Worm (Caenorhabditis elegans) whole organism, mixed stage, embryonic: ENCODE measurements around the gene C43H6.6.

Experiments
- ceh-39 ChIP-seq: fragments of 150-350 bp; optimal IDR thresholded peaks from 2 replicates; lab custom pipeline; 2014; ENCODE audit warnings: missing biosample characterization, missing genetic modification characterization
- elt-1 ChIP-seq: sonication (generic microtip); optimal IDR thresholded peaks from 2 replicates; lab custom pipeline; 2017; ENCODE audit warnings: missing genetic modification characterization, mild to moderate bottlenecking, missing compliant biosample characterization, antibody characterized with exemption, moderate library complexity, borderline replicate concordance; ENCODE audit not compliant: insufficient read depth
- zip-8 ChIP-seq: fragments of 150-350 bp; optimal IDR thresholded peaks from 2 replicates; lab custom pipeline; 2014; ENCODE audit warnings: missing biosample characterization, missing genetic modification characterization

DNA sequence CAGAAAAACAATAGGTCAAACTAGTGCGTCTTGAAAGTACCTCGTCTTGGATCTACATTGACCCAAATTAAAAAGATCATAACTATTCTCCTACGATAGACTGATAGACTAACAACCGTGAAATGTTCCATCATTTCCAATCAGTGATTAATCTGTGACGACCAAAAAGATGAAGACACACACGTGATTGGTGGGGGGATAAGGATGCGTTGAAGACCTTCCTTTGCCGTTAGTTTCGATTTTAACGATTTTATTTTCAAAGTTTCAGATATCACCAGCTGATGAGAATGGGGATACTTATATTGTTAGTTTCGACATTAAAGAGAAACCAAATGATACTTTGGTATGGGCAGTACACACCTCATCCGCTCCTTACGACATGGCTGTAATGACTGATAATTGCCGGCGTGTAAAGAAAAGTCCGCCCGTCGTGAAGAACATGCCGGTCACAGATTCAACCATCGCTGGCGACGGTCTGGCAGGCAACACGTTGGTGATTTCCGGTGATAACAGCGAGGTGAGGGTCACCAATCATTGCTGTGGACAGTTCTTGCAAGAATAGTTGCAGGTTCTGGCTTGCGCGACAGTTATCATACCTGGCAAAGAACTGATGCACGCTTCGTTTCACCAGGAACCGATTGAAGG, 8.0 kb upstream of the C43H6.6 start:
- TF ChIP-seq zip-8 (tag; lab: Kevin White, UChicago), result no peak
- no peak for TF ChIP-seq ceh-39
- TF ChIP-seq elt-1 (tag; lab: Kevin White, UChicago), result no peak
